In genomic region chr3R:30758725-30759714, dm6 we compare ENCODE assay signal across 2 fruit fly cellular contexts.
TF ChIP-seq lines count a peak whose summit lies in the region.

No protein-coding gene starts in this region.

TF ChIP-seq in whole organism, embryonic, 481 proteins besides CTCF, POLR2A, EP300 and RAD21 (continued from another document and continues in another):
- TF ChIP-seq row (GFP tag; IDR thresholded peaks at IDR 0.05; lab: Robert Waterston, UW) (0 out of 3 replicates have a peak, but pooled peaks have one; percentile 8), pita (GFP tag; optimal IDR thresholded peaks at IDR 0.05; lab: Kevin White, UChicago) (no peak), H15 (GFP tag; IDR thresholded peaks at IDR 0.05; lab: Robert Waterston, UW) (0 out of 3 replicates have a peak, but pooled peaks have one; percentile 15), CG3065 (GFP tag; optimal IDR thresholded peaks at IDR 0.05; lab: Kevin White, UChicago) (no peak), CG7745 (tag; optimal IDR thresholded peaks at IDR 0.05; lab: Kevin White, UChicago) (no peak), kni (GFP tag; optimal IDR thresholded peaks at IDR 0.05; lab: Kevin White, UChicago) (peak; percentile 40), YL-1 (GFP tag; optimal IDR thresholded peaks at IDR 0.05; lab: Kevin White, UChicago) (no peak), tap (tag; optimal IDR thresholded peaks at IDR 0.05; lab: Kevin White, UChicago) (peak; percentile 40), CG9932 (GFP tag; IDR thresholded peaks at IDR 0.05; lab: Robert Waterston, UW) (no peak), CG30431 (GFP tag; optimal IDR thresholded peaks at IDR 0.05; lab: Kevin White, UChicago) (no peak), bsh (GFP tag; optimal IDR thresholded peaks at IDR 0.05; lab: Kevin White, UChicago) (peak in 1 of 2 experiments; percentile 29), CG13123 (GFP tag; optimal IDR thresholded peaks at IDR 0.05; lab: Kevin White, UChicago) (no peak), zen2 (GFP tag; IDR thresholded peaks at IDR 0.05; lab: Robert Waterston, UW; ENCODE audit: partially characterized antibody) (no peak), prd (optimal IDR thresholded peaks at IDR 0.05; lab: Kevin White, UChicago) (no peak), prd (GFP tag; IDR thresholded peaks at IDR 0.05; lab: Robert Waterston, UW) (peak; percentile 55), CG9817 (tag; optimal IDR thresholded peaks at IDR 0.05; lab: Kevin White, UChicago) (no peak), Xrp1 (GFP tag; IDR thresholded peaks at IDR 0.05; lab: Robert Waterston, UW) (peak; percentile 43; the same call in 1 of the 2 replicates), Blimp-1 (GFP tag; optimal IDR thresholded peaks at IDR 0.05; lab: Kevin White, UChicago) (peak; percentile 24), dpn (GFP tag; optimal IDR thresholded peaks at IDR 0.05; lab: Kevin White, UChicago) (no peak), bcd (GFP tag; optimal IDR thresholded peaks at IDR 0.05; lab: Kevin White, UChicago) (no peak), nom (GFP tag; optimal IDR thresholded peaks at IDR 0.05; lab: Kevin White, UChicago) (no peak), CG10979 (tag; optimal IDR thresholded peaks at IDR 0.05; lab: Kevin White, UChicago) (peak; percentile 52), phol (tag; optimal IDR thresholded peaks at IDR 0.05; lab: Kevin White, UChicago) (peak; percentile 15), run (tag; optimal IDR thresholded peaks at IDR 0.05; lab: Kevin White, UChicago) (no peak), Optix (GFP tag; IDR thresholded peaks at IDR 0.05; lab: Robert Waterston, UW) (peak; percentile 50; the same call in 1 of the 3 replicates), CG18262 (tag; optimal IDR thresholded peaks at IDR 0.05; lab: Kevin White, UChicago) (peak; percentile 24), CG15514 (GFP tag; optimal IDR thresholded peaks at IDR 0.05; lab: Kevin White, UChicago) (no peak), pum (GFP tag; optimal IDR thresholded peaks at IDR 0.05; lab: Kevin White, UChicago) (no peak), otp (GFP tag; IDR thresholded peaks at IDR 0.05; lab: Robert Waterston, UW) (0 out of 3 replicates have a peak, but pooled peaks have one; percentile 19), ac (GFP tag; optimal IDR thresholded peaks at IDR 0.05; lab: Kevin White, UChicago) (no peak), ara (GFP tag; IDR thresholded peaks at IDR 0.05; lab: Robert Waterston, UW) (no peak), vvl (GFP tag; IDR thresholded peaks at IDR 0.05; lab: Robert Waterston, UW) (peak; percentile 28; the same call in 1 of the 2 replicates), ci (GFP tag; IDR thresholded peaks at IDR 0.05; lab: Robert Waterston, UW) (peak; percentile 62; the same call in 1 of the 3 replicates), ham (GFP tag; IDR thresholded peaks at IDR 0.05; lab: Robert Waterston, UW) (no peak), CG8924 (tag; optimal IDR thresholded peaks at IDR 0.05; lab: Kevin White, UChicago) (peak; percentile 8), CG1233 (GFP tag; optimal IDR thresholded peaks at IDR 0.05; lab: Kevin White, UChicago) (no peak), trem (tag; optimal IDR thresholded peaks at IDR 0.05; lab: Kevin White, UChicago) (peak; percentile 27), CG2678 (tag; optimal IDR thresholded peaks at IDR 0.05; lab: Kevin White, UChicago) (peak; percentile 7), Opbp (GFP tag; IDR thresholded peaks at IDR 0.05; lab: Robert Waterston, UW; ENCODE audit: partially characterized antibody) (no peak), CG1529 (GFP tag; optimal IDR thresholded peaks at IDR 0.05; lab: Kevin White, UChicago) (no peak), pfk (GFP tag; optimal IDR thresholded peaks at IDR 0.05; lab: Kevin White, UChicago) (no peak), corto (GFP tag; optimal IDR thresholded peaks at IDR 0.05; lab: Kevin White, UChicago) (no peak), CG2889 (GFP tag; IDR thresholded peaks at IDR 0.05; lab: Robert Waterston, UW) (no peak), Fer1 (GFP tag; optimal IDR thresholded peaks at IDR 0.05; lab: Kevin White, UChicago) (no peak), MTF-1 (GFP tag; optimal IDR thresholded peaks at IDR 0.05; lab: Kevin White, UChicago; ENCODE audit: borderline replicate concordance) (no peak), Ada2b (GFP tag; IDR thresholded peaks at IDR 0.05; lab: Robert Waterston, UW) (no peak), cas (GFP tag; IDR thresholded peaks at IDR 0.05; lab: Robert Waterston, UW) (no peak), CG10147 (GFP tag; optimal IDR thresholded peaks at IDR 0.05; lab: Kevin White, UChicago) (no peak), z (GFP tag; IDR thresholded peaks at IDR 0.05; lab: Robert Waterston, UW) (0 out of 3 replicates have a peak, but pooled peaks have one; percentile 37), Hey (tag; optimal IDR thresholded peaks at IDR 0.05; lab: Kevin White, UChicago) (peak; percentile 81), oc (tag; optimal IDR thresholded peaks at IDR 0.05; lab: Kevin White, UChicago) (peak; percentile 72), h (optimal IDR thresholded peaks at IDR 0.05; lab: Kevin White, UChicago) (no peak), CG14441 (GFP tag; IDR thresholded peaks at IDR 0.05; lab: Robert Waterston, UW) (no peak), CG12219 (GFP tag; optimal IDR thresholded peaks at IDR 0.05; lab: Kevin White, UChicago) (no peak), Sox100B (GFP tag; optimal IDR thresholded peaks at IDR 0.05; lab: Kevin White, UChicago) (no peak), Scr (GFP tag; IDR thresholded peaks at IDR 0.05; lab: Robert Waterston, UW; ENCODE audit: partially characterized antibody) (no peak), CG4328 (GFP tag; optimal IDR thresholded peaks at IDR 0.05; lab: Kevin White, UChicago) (no peak), dmrt99B (tag; optimal IDR thresholded peaks at IDR 0.05; lab: Kevin White, UChicago) (peak; percentile 6), CrebB (tag; optimal IDR thresholded peaks at IDR 0.05; lab: Kevin White, UChicago) (no peak), maf-S (GFP tag; optimal IDR thresholded peaks at IDR 0.05; lab: Kevin White, UChicago) (no peak), Asciz (GFP tag; optimal IDR thresholded peaks at IDR 0.05; lab: Kevin White, UChicago) (peak; percentile 8), aop (GFP tag; IDR thresholded peaks at IDR 0.05; lab: Robert Waterston, UW) (no peak), Nf-YC (tag; optimal IDR thresholded peaks at IDR 0.05; lab: Kevin White, UChicago) (no peak), HmgZ (tag; optimal IDR thresholded peaks at IDR 0.05; lab: Kevin White, UChicago) (no peak), CG14710 (tag; optimal IDR thresholded peaks at IDR 0.05; lab: Kevin White, UChicago) (peak; percentile 17), Aef1 (GFP tag; IDR thresholded peaks at IDR 0.05; lab: Robert Waterston, UW) (no peak), CG8944 (GFP tag; optimal IDR thresholded peaks at IDR 0.05; lab: Kevin White, UChicago) (no peak)

TF ChIP-seq in whole organism, prepupa, 60 proteins besides CTCF, POLR2A, EP300 and RAD21 (continued from another document):
- TF ChIP-seq CG8632 (GFP tag; optimal IDR thresholded peaks at IDR 0.05; lab: Kevin White, UChicago) (no peak), net (GFP tag; optimal IDR thresholded peaks at IDR 0.05; lab: Kevin White, UChicago) (no peak), CG10669 (GFP tag; optimal IDR thresholded peaks at IDR 0.05; lab: Kevin White, UChicago) (no peak), dsx (GFP tag; optimal IDR thresholded peaks at IDR 0.05; lab: Kevin White, UChicago; ENCODE audit: poor library complexity, severe bottlenecking) (no peak), CG8319 (GFP tag; optimal IDR thresholded peaks at IDR 0.05; lab: Kevin White, UChicago) (no peak), Sox14 (GFP tag; optimal IDR thresholded peaks at IDR 0.05; lab: Kevin White, UChicago) (no peak), Sox102F (GFP tag; optimal IDR thresholded peaks at IDR 0.05; lab: Kevin White, UChicago) (no peak), Smox (GFP tag; optimal IDR thresholded peaks at IDR 0.05; lab: Kevin White, UChicago) (no peak), achi (GFP tag; optimal IDR thresholded peaks at IDR 0.05; lab: Kevin White, UChicago) (peak; percentile 14), fkh (GFP tag; optimal IDR thresholded peaks at IDR 0.05; lab: Kevin White, UChicago) (no peak), Ets21C (GFP tag; optimal IDR thresholded peaks at IDR 0.05; lab: Kevin White, UChicago) (no peak), Met (GFP tag; optimal IDR thresholded peaks at IDR 0.05; lab: Kevin White, UChicago) (peak; percentile 9), spab (GFP tag; optimal IDR thresholded peaks at IDR 0.05; lab: Kevin White, UChicago) (peak; percentile 20)
